Worm (Caenorhabditis elegans) whole organism, L1 larva: ENCODE measurements around the gene nspc-7.

Experiments used
- C16A3.4 ChIP-seq: fragments of 150-350 bp; optimal IDR thresholded peaks from 2 replicates; lab custom pipeline; 2014; ENCODE audit warnings: missing biosample characterization, missing genetic modification characterization
- C34B4.2 ChIP-seq: sonication (generic microtip); optimal IDR thresholded peaks from 2 replicates; lab custom pipeline; 2017; ENCODE audit warnings: mild to moderate bottlenecking, missing genetic modification characterization, missing compliant biosample characterization
- F16B12.6 ChIP-seq: fragments of 150-350 bp; optimal IDR thresholded peaks from 2 replicates; lab custom pipeline; 2014; ENCODE audit warnings: missing biosample characterization, missing genetic modification characterization
- Y116A8C.19 ChIP-seq: sonication (generic microtip); optimal IDR thresholded peaks from 2 replicates; lab custom pipeline; 2016; ENCODE audit warnings: missing compliant biosample characterization, missing genetic modification characterization, borderline replicate concordance
- aha-1 ChIP-seq: fragments of 150-350 bp; optimal IDR thresholded peaks from 2 replicates; lab custom pipeline; 2014; ENCODE audit warnings: missing biosample characterization, missing genetic modification characterization
- alr-1 ChIP-seq: fragments of 200-800 bp; sonication (Bioruptor generic); optimal IDR thresholded peaks from 2 replicates; lab custom pipeline; 2018; ENCODE audit warnings: borderline replicate concordance, mild to moderate bottlenecking, missing genetic modification characterization, missing compliant biosample characterization
- ama-1 ChIP-seq: fragments of 150-350 bp; optimal IDR thresholded peaks from 2 replicates; lab custom pipeline; 2014
- blmp-1 ChIP-seq: fragments of 150-350 bp; optimal IDR thresholded peaks from 2 replicates; lab custom pipeline; 2014; ENCODE audit warnings: missing biosample characterization, missing genetic modification characterization
- ceh-63 ChIP-seq: fragments of 200-800 bp; sonication (Bioruptor generic); optimal IDR thresholded peaks from 2 replicates; lab custom pipeline; 2018; ENCODE audit warnings: mild to moderate bottlenecking, missing genetic modification characterization, missing compliant biosample characterization
- ceh-88 ChIP-seq: fragments of 200-800 bp; sonication (Bioruptor generic); IDR thresholded peaks from 2 replicates; pipeline ENCODE4 v1.3.6; 2022; ENCODE audit warnings: missing genetic modification characterization, missing compliant biosample characterization
- ceh-90 ChIP-seq: sonication (generic microtip); optimal IDR thresholded peaks from 2 replicates; lab custom pipeline; 2016; ENCODE audit warnings: missing genetic modification characterization, missing compliant biosample characterization
- dpl-1 ChIP-seq, 3 experiments: fragments of 150-350 bp in 2 of 3; sonication (generic microtip) in 1 of 3; optimal IDR thresholded peaks; 2 replicates each; lab custom pipeline; 2014 to 2017; ENCODE audit warnings: missing biosample characterization in 3 of 3, missing genetic modification characterization in 3 of 3, missing genetic modification reagents in 3 of 3
- dsc-1 ChIP-seq: sonication (generic microtip); optimal IDR thresholded peaks from 2 replicates; lab custom pipeline; 2016; ENCODE audit warnings: mild to moderate bottlenecking, missing genetic modification characterization, missing compliant biosample characterization
- efl-3 ChIP-seq: fragments of 200-800 bp; sonication (Bioruptor generic); optimal IDR thresholded peaks from 2 replicates; lab custom pipeline; 2018; ENCODE audit warnings: mild to moderate bottlenecking, missing genetic modification characterization, missing compliant biosample characterization
- egl-27 ChIP-seq, 2 experiments: fragments of 150-350 bp in 1 of 2; sonication (generic microtip); optimal IDR thresholded peaks; 3 replicates each; lab custom pipeline; 2017 to 2018; ENCODE audit warnings: missing biosample characterization in 2 of 2, missing genetic modification characterization in 2 of 2, missing genetic modification reagents in 2 of 2
- elt-2 ChIP-seq: sonication (generic microtip); optimal IDR thresholded peaks from 2 replicates; lab custom pipeline; 2016; ENCODE audit warnings: missing genetic modification characterization, mild to moderate bottlenecking, inconsistent platforms, missing compliant biosample characterization, missing genetic modification reagents
- elt-3 ChIP-seq, 6 experiments: fragments of 150-350 bp in 1 of 6; sonication (generic microtip); optimal IDR thresholded peaks; 2 replicates each; lab custom pipeline; 2017 to 2018; ENCODE audit warnings: missing biosample characterization in 6 of 6, missing genetic modification characterization in 6 of 6, inconsistent platforms in 1 of 6
- ets-5 ChIP-seq: fragments of 200-800 bp; sonication (Bioruptor generic); IDR thresholded peaks from 2 replicates; pipeline ENCODE4 v1.3.6; 2022; ENCODE audit warnings: missing genetic modification characterization, missing compliant biosample characterization
- fkh-10 ChIP-seq: sonication (generic microtip); optimal IDR thresholded peaks from 2 replicates; lab custom pipeline; 2017; ENCODE audit warnings: missing biosample characterization, missing genetic modification reagents, missing genetic modification characterization
- fkh-4 ChIP-seq: sonication (generic microtip); optimal IDR thresholded peaks from 2 replicates; lab custom pipeline; 2016; ENCODE audit warnings: missing compliant biosample characterization, missing genetic modification characterization, borderline replicate concordance
- grh-1 ChIP-seq: fragments of 200-800 bp; sonication (Bioruptor generic); IDR thresholded peaks from 2 replicates; pipeline ENCODE4 v1.3.6; 2022; ENCODE audit warnings: missing genetic modification reagents, missing genetic modification characterization, missing compliant biosample characterization
- hlh-4 ChIP-seq: sonication (generic microtip); optimal IDR thresholded peaks from 2 replicates; lab custom pipeline; 2016; ENCODE audit warnings: mild to moderate bottlenecking, missing genetic modification characterization, missing compliant biosample characterization
- lin-13 ChIP-seq: fragments of 150-350 bp; optimal IDR thresholded peaks from 2 replicates; lab custom pipeline; 2014; ENCODE audit warnings: missing biosample characterization, missing genetic modification reagents, missing genetic modification characterization
- lin-14 ChIP-seq: fragments of 200-800 bp; sonication (Bioruptor generic); optimal IDR thresholded peaks from 2 replicates; lab custom pipeline; 2018; ENCODE audit warnings: mild to moderate bottlenecking, missing genetic modification characterization, moderate library complexity, missing compliant biosample characterization
- lin-15B ChIP-seq: fragments of 150-350 bp; sonication (generic microtip); optimal IDR thresholded peaks from 3 replicates; lab custom pipeline; 2014; ENCODE audit warnings: missing biosample characterization, missing genetic modification characterization
- lin-35 ChIP-seq, 2 experiments: fragments of 150-350 bp; optimal IDR thresholded peaks; 2 replicates each; lab custom pipeline; 2014; ENCODE audit warnings: missing biosample characterization in 2 of 2, missing genetic modification characterization in 2 of 2, missing genetic modification reagents in 2 of 2
- lin-39 ChIP-seq: fragments of 150-350 bp; optimal IDR thresholded peaks from 2 replicates; lab custom pipeline; 2014; ENCODE audit warnings: missing biosample characterization, missing genetic modification reagents, missing genetic modification characterization
- lir-3 ChIP-seq: sonication (generic microtip); optimal IDR thresholded peaks from 2 replicates; lab custom pipeline; 2016; ENCODE audit warnings: mild to moderate bottlenecking, missing genetic modification characterization, moderate library complexity, missing compliant biosample characterization; ENCODE audit not compliant: poor library complexity
- mdl-1 ChIP-seq, 2 experiments: fragments of 150-350 bp; optimal IDR thresholded peaks; 2 replicates each; lab custom pipeline; 2014 to 2017; ENCODE audit warnings: missing biosample characterization in 2 of 2, missing genetic modification characterization in 2 of 2, inconsistent platforms in 1 of 2
- nhr-12 ChIP-seq: sonication (generic microtip); optimal IDR thresholded peaks from 2 replicates; lab custom pipeline; 2017; ENCODE audit warnings: missing biosample characterization, missing genetic modification characterization
- nhr-19 ChIP-seq: fragments of 200-800 bp; sonication (Bioruptor generic); conservative IDR thresholded peaks from 2 replicates; pipeline ENCODE4 v1.3.6; 2022; ENCODE audit warnings: missing genetic modification characterization, missing compliant biosample characterization
- nhr-20 ChIP-seq: sonication (generic microtip); optimal IDR thresholded peaks from 2 replicates; lab custom pipeline; 2016; ENCODE audit warnings: mild to moderate bottlenecking, missing genetic modification characterization, missing compliant biosample characterization
- nhr-28 ChIP-seq: fragments of 150-350 bp; optimal IDR thresholded peaks from 2 replicates; lab custom pipeline; 2014; ENCODE audit warnings: missing biosample characterization, missing genetic modification characterization
- nhr-47 ChIP-seq: sonication (generic microtip); optimal IDR thresholded peaks from 2 replicates; lab custom pipeline; 2016; ENCODE audit warnings: mild to moderate bottlenecking, missing genetic modification characterization, moderate library complexity, missing compliant biosample characterization
- nhr-77 ChIP-seq: fragments of 150-350 bp; optimal IDR thresholded peaks from 2 replicates; lab custom pipeline; 2014; ENCODE audit warnings: missing biosample characterization, missing genetic modification characterization
- nhr-84 ChIP-seq: sonication (generic microtip); optimal IDR thresholded peaks from 2 replicates; lab custom pipeline; 2017; ENCODE audit warnings: missing biosample characterization, missing genetic modification characterization
- nhr-85 ChIP-seq: sonication (generic microtip); peaks from one replicate; lab custom pipeline; 2016; ENCODE audit warnings: missing genetic modification characterization, inconsistent platforms, missing compliant biosample characterization
- pax-3 ChIP-seq: fragments of 200-800 bp; sonication (Bioruptor generic); optimal IDR thresholded peaks from 2 replicates; lab custom pipeline; 2018; ENCODE audit warnings: mild to moderate bottlenecking, missing genetic modification characterization, moderate library complexity, missing compliant biosample characterization
- pqm-1 ChIP-seq: sonication (generic microtip); optimal IDR thresholded peaks from 3 replicates; lab custom pipeline; 2017; ENCODE audit warnings: missing biosample characterization, missing genetic modification characterization
- rnt-1 ChIP-seq: sonication (generic microtip); optimal IDR thresholded peaks from 2 replicates; lab custom pipeline; 2016; ENCODE audit warnings: mild to moderate bottlenecking, missing genetic modification characterization, moderate library complexity, missing compliant biosample characterization
- skn-1 ChIP-seq: fragments of 150-350 bp; optimal IDR thresholded peaks from 2 replicates; lab custom pipeline; 2014; ENCODE audit warnings: missing biosample characterization, missing genetic modification characterization
- snu-23 ChIP-seq: sonication (generic microtip); optimal IDR thresholded peaks from 2 replicates; lab custom pipeline; 2016; ENCODE audit warnings: missing genetic modification characterization, missing compliant biosample characterization
- sox-4 ChIP-seq: sonication (generic microtip); optimal IDR thresholded peaks from 2 replicates; lab custom pipeline; 2016; ENCODE audit warnings: missing genetic modification characterization, missing compliant biosample characterization
- sptf-1 ChIP-seq: fragments of 150-350 bp; optimal IDR thresholded peaks from 2 replicates; lab custom pipeline; 2014; ENCODE audit warnings: missing biosample characterization, missing genetic modification characterization
- sup-37 ChIP-seq: fragments of 200-800 bp; sonication (Bioruptor generic); optimal IDR thresholded peaks from 2 replicates; lab custom pipeline; 2018; ENCODE audit warnings: mild to moderate bottlenecking, missing genetic modification characterization, missing compliant biosample characterization
- swsn-7 ChIP-seq: sonication (generic microtip); optimal IDR thresholded peaks from 2 replicates; lab custom pipeline; 2016; ENCODE audit warnings: missing genetic modification characterization, missing compliant biosample characterization
- tbx-2 ChIP-seq: sonication (generic microtip); optimal IDR thresholded peaks from 2 replicates; lab custom pipeline; 2016; ENCODE audit warnings: missing genetic modification characterization, missing compliant biosample characterization
- unc-130 ChIP-seq: fragments of 150-350 bp; optimal IDR thresholded peaks from 2 replicates; lab custom pipeline; 2017; ENCODE audit warnings: missing biosample characterization, missing genetic modification characterization, inconsistent platforms
- unc-30 ChIP-seq: sonication (generic microtip); optimal IDR thresholded peaks from 2 replicates; lab custom pipeline; 2017; ENCODE audit warnings: missing biosample characterization, missing genetic modification characterization
- unc-62 ChIP-seq: fragments of 150-350 bp; optimal IDR thresholded peaks from 2 replicates; lab custom pipeline; 2014; ENCODE audit warnings: missing biosample characterization, missing genetic modification reagents, missing genetic modification characterization
- vab-15 ChIP-seq: sonication (generic microtip); optimal IDR thresholded peaks from 2 replicates; lab custom pipeline; 2017; ENCODE audit warnings: missing genotype, mild to moderate bottlenecking, missing genetic modification characterization, missing compliant biosample characterization
- zip-4 ChIP-seq: fragments of 200-800 bp; sonication (Bioruptor generic); optimal IDR thresholded peaks from 2 replicates; lab custom pipeline; 2018; ENCODE audit warnings: mild to moderate bottlenecking, missing genetic modification characterization, moderate library complexity, missing compliant biosample characterization
- ztf-4 ChIP-seq: fragments of 150-350 bp; optimal IDR thresholded peaks from 2 replicates; lab custom pipeline; 2014; ENCODE audit warnings: missing biosample characterization, missing genetic modification characterization

The nspc-7 gene

DNA sequence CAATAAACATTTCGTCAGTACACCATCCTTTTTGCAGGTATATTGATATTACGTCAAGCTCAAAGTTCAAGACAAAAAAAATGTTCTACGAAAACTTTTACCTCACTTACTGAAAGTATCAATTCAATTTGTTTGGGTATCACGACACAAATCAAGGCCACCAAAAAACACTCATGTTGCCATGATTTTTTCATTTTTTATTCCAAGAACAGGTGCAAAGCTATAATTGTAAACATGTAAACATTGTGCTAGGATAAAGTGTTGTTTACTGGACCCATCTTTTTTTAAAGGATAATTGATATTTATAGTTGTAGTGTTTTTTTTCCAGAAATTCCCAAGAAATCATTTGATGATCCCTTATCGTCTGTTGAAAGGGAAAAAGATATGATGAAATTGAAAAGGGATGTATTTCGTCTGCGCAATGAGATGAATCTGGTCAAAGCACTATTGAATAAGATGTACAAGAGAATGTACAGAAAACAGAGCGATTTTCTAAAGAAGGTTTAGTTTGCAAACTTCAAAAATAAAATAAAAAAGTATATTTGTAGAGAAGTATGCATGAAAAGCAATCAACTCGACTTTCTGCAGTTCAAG is 41.2 kb downstream of the nspc-7 start:
- TF ChIP-seq Y116A8C.19 (no peak), nhr-47 (tag; lab: Kevin White, UChicago) (peak; percentile 33), ama-1 (lab: Kevin White, UChicago) (no peak), rnt-1 (tag; lab: Kevin White, UChicago) (no peak), sptf-1 (tag; lab: Kevin White, UChicago) (no peak), aha-1 (no peak), nhr-77 (tag; lab: Kevin White, UChicago) (no peak), ceh-88 (no peak), lin-14 (GFP tag; lab: Kevin White, UChicago) (peak; percentile 36), sup-37 (GFP tag; lab: Kevin White, UChicago) (no peak), fkh-10 (GFP tag; lab: Kevin White, UChicago) (no peak), dsc-1 (tag; lab: Kevin White, UChicago) (no peak), ztf-4 (no peak), ceh-90 (tag; lab: Kevin White, UChicago) (no peak), fkh-4 (no peak), F16B12.6 (no peak), lin-13 (GFP tag; lab: Kevin White, UChicago) (no peak), elt-2 (tag; lab: Kevin White, UChicago) (no peak), lin-39 (no peak), pax-3 (tag; lab: Kevin White, UChicago) (no peak), lin-15B (tag; lab: Kevin White, UChicago) (no peak), unc-62 (GFP tag; lab: Kevin White, UChicago) (no peak), snu-23 (GFP tag; lab: Kevin White, UChicago) (no peak), lir-3 (no peak), elt-3 (tag; optimal IDR thresholded peaks at IDR 0.05; lab: Kevin White, UChicago) (no peak), unc-130 (tag; lab: Kevin White, UChicago) (no peak), C16A3.4 (no peak), nhr-19 (GFP tag; lab: Robert Waterston, UW) (0 out of 2 replicates have a peak, but pooled peaks have one; percentile 19), ets-5 (GFP tag; lab: Robert Waterston, UW) (no peak), swsn-7 (no peak), grh-1 (GFP tag; lab: Robert Waterston, UW) (no peak), egl-27 (tag; optimal IDR thresholded peaks at IDR 0.05; lab: Kevin White, UChicago) (no peak), efl-3 (no peak), lin-35 (GFP tag; optimal IDR thresholded peaks at IDR 0.05; lab: Kevin White, UChicago) (no peak), blmp-1 (tag; lab: Kevin White, UChicago) (peak; percentile 90), nhr-28 (tag; lab: Kevin White, UChicago) (no peak), alr-1 (tag; lab: Kevin White, UChicago) (no peak), nhr-20 (tag; lab: Kevin White, UChicago) (peak; percentile 41), ceh-63 (GFP tag; lab: Kevin White, UChicago) (no peak), skn-1 (tag; lab: Kevin White, UChicago) (no peak), unc-30 (no peak), zip-4 (no peak), C34B4.2 (tag; lab: Kevin White, UChicago) (no peak), sox-4 (tag; lab: Kevin White, UChicago) (no peak), hlh-4 (tag; lab: Kevin White, UChicago) (peak; percentile 86), nhr-12 (no peak), nhr-85 (tag; lab: Kevin White, UChicago) (peak; percentile 55), tbx-2 (tag; lab: Kevin White, UChicago) (no peak), vab-15 (tag; lab: Kevin White, UChicago) (no peak), mdl-1 (tag; optimal IDR thresholded peaks at IDR 0.05; lab: Kevin White, UChicago) (no peak), dpl-1 (GFP tag; optimal IDR thresholded peaks at IDR 0.05; lab: Kevin White, UChicago) (no peak), nhr-84 (tag; lab: Kevin White, UChicago) (no peak), pqm-1 (no peak)
